Fruit fly (Drosophila melanogaster) whole organism, embryonic: Measurements from ENCODE around the gene CG11374.

Source experiments
- CG10979 ChIP-seq: fragments of 200-800 bp; sonication (Bioruptor generic); optimal IDR thresholded peaks from 2 replicates; lab custom pipeline; 2018; ENCODE audit warnings: missing biosample characterization, mild to moderate bottlenecking, missing genetic modification characterization, moderate library complexity
- CG13123 ChIP-seq: fragments of 200-800 bp; sonication (Bioruptor generic); optimal IDR thresholded peaks from 2 replicates; lab custom pipeline; 2016; ENCODE audit warnings: missing biosample characterization, missing genetic modification characterization
- CG42726 ChIP-seq: fragments of 200-800 bp; sonication (Bioruptor generic); IDR thresholded peaks from 2 replicates; pipeline ENCODE4 v1.3.6; 2022; ENCODE audit warnings: missing biosample characterization, missing genetic modification characterization; ENCODE audit not compliant: partially characterized antibody
- Ets65A ChIP-seq: fragments of 200-800 bp; sonication (Bioruptor generic); peaks from one replicate; lab custom pipeline; 2016; ENCODE audit warnings: missing biosample characterization, missing genetic modification characterization
- Ets97D ChIP-seq: fragments of 200-800 bp; sonication (Bioruptor generic); optimal IDR thresholded peaks from 3 replicates; lab custom pipeline; 2016; ENCODE audit warnings: missing biosample characterization, missing genetic modification characterization

dm6 chr2L:34054-34453 lies 42.1 kb upstream of the CG11374 start:
- TF ChIP-seq Ets97D (GFP tag; lab: Kevin White, UChicago), result no peak
- TF ChIP-seq CG42726, result no peak
- no peak for TF ChIP-seq CG10979
- TF ChIP-seq CG13123 (GFP tag; lab: Kevin White, UChicago), result no peak
- no peak for TF ChIP-seq Ets65A (GFP tag; lab: Kevin White, UChicago)
